Worm (Caenorhabditis elegans) whole organism, early embryonic: ENCODE measurements around the gene unc-98.

Source experiments
- F13C5.2 ChIP-seq: sonication (generic microtip); optimal IDR thresholded peaks from 2 replicates; lab custom pipeline; 2017; ENCODE audit warnings: mild to moderate bottlenecking, missing genetic modification characterization, inconsistent platforms, missing compliant biosample characterization
- ama-1 ChIP-seq: fragments of 150-350 bp; optimal IDR thresholded peaks from 2 replicates; lab custom pipeline; 2014
- hmg-4 ChIP-seq: fragments of 200-800 bp; sonication (Bioruptor generic); optimal IDR thresholded peaks from 2 replicates; lab custom pipeline; 2018; ENCODE audit warnings: mild to moderate bottlenecking, missing genetic modification characterization, missing compliant biosample characterization
- hnd-1 ChIP-seq: sonication (generic microtip); optimal IDR thresholded peaks from 2 replicates; lab custom pipeline; 2016; ENCODE audit warnings: missing genetic modification characterization, missing compliant biosample characterization
- scrt-1 ChIP-seq: fragments of 200-800 bp; sonication (Bioruptor generic); IDR thresholded peaks from 2 replicates; pipeline ENCODE4 v1.3.6; 2022; ENCODE audit warnings: missing genetic modification characterization, missing compliant biosample characterization
- tra-4 ChIP-seq: sonication (generic microtip); optimal IDR thresholded peaks from 2 replicates; lab custom pipeline; 2017; ENCODE audit warnings: missing genetic modification characterization, missing compliant biosample characterization

ce11 chrX:7573629-7574028 is 210 bp upstream of the unc-98 start:
- TF ChIP-seq hmg-4 (GFP tag; lab: Kevin White, UChicago) (no peak), scrt-1 (GFP tag; lab: Robert Waterston, UW) (no peak), hnd-1 (tag; lab: Kevin White, UChicago) (no peak), F13C5.2 (no peak), ama-1 (lab: Kevin White, UChicago) (no peak), tra-4 (tag; lab: Kevin White, UChicago) (no peak)
